Worm (Caenorhabditis elegans) whole organism, mixed stage, embryonic: ENCODE results near the gene C04A11.2.

Experiments used
- elt-3 ChIP-seq: fragments of 150-350 bp; optimal IDR thresholded peaks from 2 replicates; lab custom pipeline; 2014; ENCODE audit warnings: missing biosample characterization, missing genetic modification characterization
- lsy-2 ChIP-seq: fragments of 150-350 bp; optimal IDR thresholded peaks from 2 replicates; lab custom pipeline; 2014; ENCODE audit warnings: missing biosample characterization, missing genetic modification characterization
- mls-2 ChIP-seq: sonication (generic microtip); optimal IDR thresholded peaks from 2 replicates; lab custom pipeline; 2016; ENCODE audit warnings: mild to moderate bottlenecking, missing genetic modification characterization, moderate library complexity, missing compliant biosample characterization
- nhr-28 ChIP-seq: fragments of 150-350 bp; optimal IDR thresholded peaks from 2 replicates; lab custom pipeline; 2014; ENCODE audit warnings: missing biosample characterization, missing genetic modification characterization
- nhr-76 ChIP-seq: sonication (generic microtip); optimal IDR thresholded peaks from 2 replicates; lab custom pipeline; 2017; ENCODE audit warnings: missing biosample characterization, missing genetic modification characterization
- unc-62 ChIP-seq: fragments of 150-350 bp; optimal IDR thresholded peaks from 2 replicates; lab custom pipeline; 2014; ENCODE audit warnings: missing biosample characterization, missing genetic modification reagents, missing genetic modification characterization

ce11 chrX:13633032-13633431, 35.6 kb downstream of the C04A11.2 start:
- TF ChIP-seq mls-2 (tag; lab: Kevin White, UChicago) (no peak), unc-62 (GFP tag; lab: Kevin White, UChicago) (no peak), nhr-28 (tag; lab: Kevin White, UChicago) (no peak), nhr-76 (tag; lab: Kevin White, UChicago) (no peak), lsy-2 (tag; lab: Kevin White, UChicago) (no peak), elt-3 (tag; lab: Kevin White, UChicago) (no peak)
